Fruit fly (Drosophila melanogaster): ENCODE results near the gene ATPsynO.
A peak's percentile ranks its signal among the peaks of the same experiment; 100 is the strongest.

Gene ATPsynO

dm6 chr3R:15281335-15281963 is 16.1 kb downstream of the ATPsynO start:
- TF ChIP-seq CG8478 (optimal IDR thresholded peaks at IDR 0.05) (no peak), pan (optimal IDR thresholded peaks at IDR 0.05) (no peak)

- no peak for TF ChIP-seq usp (GFP tag; optimal IDR thresholded peaks at IDR 0.05)
- TF ChIP-seq EcR (GFP tag; optimal IDR thresholded peaks at IDR 0.05) = no peak
- TF ChIP-seq pan (optimal IDR thresholded peaks at IDR 0.05) = no peak
- no peak for TF ChIP-seq Dll (optimal IDR thresholded peaks at IDR 0.05)
- no peak for TF ChIP-seq psq (optimal IDR thresholded peaks at IDR 0.05)
- TF ChIP-seq CG8478 (optimal IDR thresholded peaks at IDR 0.05) = no peak
Measured at dm6 chr3R:15282326-15282725, 16.9 kb downstream of the ATPsynO start.

dm6 chr3R:15282982-15283809 is 17.8 kb downstream of the ATPsynO start:
- TF ChIP-seq Dll (optimal IDR thresholded peaks at IDR 0.05) (no peak), psq (optimal IDR thresholded peaks at IDR 0.05) (no peak), usp (GFP tag; optimal IDR thresholded peaks at IDR 0.05) (no peak), pan (optimal IDR thresholded peaks at IDR 0.05) (no peak), CG8478 (optimal IDR thresholded peaks at IDR 0.05) (no peak), EcR (GFP tag; optimal IDR thresholded peaks at IDR 0.05) (no peak)

- no peak for TF ChIP-seq Dll (optimal IDR thresholded peaks at IDR 0.05)
- no peak for TF ChIP-seq psq (optimal IDR thresholded peaks at IDR 0.05)
- TF ChIP-seq EcR (GFP tag; optimal IDR thresholded peaks at IDR 0.05) = no peak
- TF ChIP-seq CG8478 (optimal IDR thresholded peaks at IDR 0.05) = no peak
- no peak for TF ChIP-seq usp (GFP tag; optimal IDR thresholded peaks at IDR 0.05)
- no peak for TF ChIP-seq pan (optimal IDR thresholded peaks at IDR 0.05)
Measured at dm6 chr3R:15286024-15286692, 20.8 kb downstream of the ATPsynO start.

- TF ChIP-seq Dll (optimal IDR thresholded peaks at IDR 0.05) (no peak), CG8478 (optimal IDR thresholded peaks at IDR 0.05) (no peak), psq (optimal IDR thresholded peaks at IDR 0.05) (no peak), pan (optimal IDR thresholded peaks at IDR 0.05) (no peak), usp (GFP tag; optimal IDR thresholded peaks at IDR 0.05) (no peak), EcR (GFP tag; optimal IDR thresholded peaks at IDR 0.05) (no peak)
Measured at dm6 chr3R:15286693-15287041, 21.3 kb downstream of the ATPsynO start.

dm6 chr3R:15287763-15288162 is 22.4 kb downstream of the ATPsynO start:
- TF ChIP-seq pan (optimal IDR thresholded peaks at IDR 0.05) = no peak
- no peak for TF ChIP-seq Dll (optimal IDR thresholded peaks at IDR 0.05)
- TF ChIP-seq EcR (GFP tag; optimal IDR thresholded peaks at IDR 0.05) = no peak
- TF ChIP-seq psq (optimal IDR thresholded peaks at IDR 0.05) = no peak
- TF ChIP-seq usp (GFP tag; optimal IDR thresholded peaks at IDR 0.05) = no peak
- TF ChIP-seq CG8478 (optimal IDR thresholded peaks at IDR 0.05) = no peak

dm6 chr3R:15288802-15289201 is 23.4 kb downstream of the ATPsynO start:
- TF ChIP-seq EcR (GFP tag; optimal IDR thresholded peaks at IDR 0.05) = no peak
- TF ChIP-seq psq (optimal IDR thresholded peaks at IDR 0.05) = no peak
- TF ChIP-seq usp (GFP tag; optimal IDR thresholded peaks at IDR 0.05) = no peak
- no peak for TF ChIP-seq Dll (optimal IDR thresholded peaks at IDR 0.05)
- TF ChIP-seq CG8478 (optimal IDR thresholded peaks at IDR 0.05) = no peak
- TF ChIP-seq pan (optimal IDR thresholded peaks at IDR 0.05) = no peak

dm6 chr3R:15289828-15290641 is 24.6 kb downstream of the ATPsynO start:
- TF ChIP-seq pan (optimal IDR thresholded peaks at IDR 0.05) = peak; percentile 3
- no peak for TF ChIP-seq psq (optimal IDR thresholded peaks at IDR 0.05)

dm6 chr3R:15290642-15291118 is 25.3 kb downstream of the ATPsynO start, which contains the start of gene CG45218:
Gene CG45218, minus strand, starts transcription at chr3R:15290799.
- TF ChIP-seq usp (GFP tag; optimal IDR thresholded peaks at IDR 0.05) (no peak), CG8478 (optimal IDR thresholded peaks at IDR 0.05) (peak; percentile 2)

- TF ChIP-seq pan (optimal IDR thresholded peaks at IDR 0.05) = no peak
- TF ChIP-seq CG8478 (optimal IDR thresholded peaks at IDR 0.05) = peak; percentile 76
Measured at dm6 chr3R:15291551-15292223, 26.3 kb downstream of the ATPsynO start.

dm6 chr3R:15292241-15293004 is 27.0 kb downstream of the ATPsynO start:
- no peak for TF ChIP-seq usp (GFP tag; optimal IDR thresholded peaks at IDR 0.05)
- no peak for TF ChIP-seq EcR (GFP tag; optimal IDR thresholded peaks at IDR 0.05)
- TF ChIP-seq CG8478 (optimal IDR thresholded peaks at IDR 0.05) = no peak
- no peak for TF ChIP-seq pan (optimal IDR thresholded peaks at IDR 0.05)
- TF ChIP-seq Dll (optimal IDR thresholded peaks at IDR 0.05) = no peak
- no peak for TF ChIP-seq psq (optimal IDR thresholded peaks at IDR 0.05)
